Fruit fly (Drosophila melanogaster): Measurements from ENCODE around the gene Efr.
A peak's percentile ranks its signal among the peaks of the same experiment; 100 is the strongest.

DNA sequence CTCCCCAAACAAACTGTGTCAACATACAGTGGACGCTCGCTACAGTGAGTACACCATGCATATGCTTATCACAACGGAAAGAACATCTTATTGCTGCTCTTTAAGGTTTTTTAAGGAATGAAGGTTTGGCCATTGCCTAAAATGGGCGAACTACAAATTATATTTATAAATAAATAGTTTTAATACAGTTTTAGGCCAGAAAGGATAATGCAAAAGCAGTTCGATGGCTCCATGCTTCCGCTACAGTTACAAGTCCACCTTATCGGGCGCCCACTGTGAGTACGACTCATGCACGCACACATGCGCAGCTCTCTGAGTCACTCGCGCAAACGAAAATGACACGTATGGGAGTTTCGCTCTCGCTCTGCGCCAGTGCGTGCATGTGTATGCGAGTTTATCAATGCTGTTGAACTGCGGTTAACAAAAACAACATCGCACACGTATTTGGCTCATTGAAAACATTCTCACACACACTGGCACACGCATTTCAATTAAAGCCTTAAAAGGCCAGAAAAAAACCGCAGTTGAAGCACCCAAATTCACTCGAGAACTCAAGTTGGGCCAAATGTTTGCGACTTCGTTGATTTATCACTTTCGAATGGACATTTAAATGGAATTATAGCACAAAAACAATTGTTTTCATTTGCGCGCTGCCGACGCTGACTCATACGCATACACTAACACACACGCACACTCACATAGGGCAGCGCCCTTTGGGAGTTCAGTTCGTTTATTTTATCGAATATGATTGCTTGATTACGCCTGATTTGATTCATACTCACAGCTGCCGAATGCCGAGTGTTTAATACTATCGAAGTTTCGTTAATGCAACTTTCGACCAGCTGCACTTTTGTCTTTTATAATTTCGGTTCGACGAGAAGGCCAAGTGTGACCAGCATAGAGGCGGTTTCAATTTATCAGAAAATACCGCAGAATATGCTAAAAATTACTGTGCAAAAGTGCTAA is 4.8 kb downstream of the Efr start, which contains the start of gene sqh:
- TF ChIP-seq rn (GFP tag; IDR thresholded peaks at IDR 0.05) (peak; percentile 78), CG32121 (GFP tag; IDR thresholded peaks at IDR 0.05) (peak; percentile 95), gl (tag; optimal IDR thresholded peaks at IDR 0.05) (peak; percentile 66), CG14655 (GFP tag; optimal IDR thresholded peaks at IDR 0.05) (peak; percentile 87), Snoo (tag; optimal IDR thresholded peaks at IDR 0.05) (peak; percentile 85)

All from whole organism, pupa.